Worm (Caenorhabditis elegans) whole organism, L4 larva: ENCODE results near the gene T25C12.3.

Experiments used
- Y105C5A.15 ChIP-seq: fragments of 200-800 bp; sonication (Bioruptor generic); IDR thresholded peaks from 2 replicates; pipeline ENCODE4 v1.3.6; 2022; ENCODE audit warnings: missing genetic modification characterization, missing compliant biosample characterization
- aly-2 ChIP-seq: sonication (generic microtip); optimal IDR thresholded peaks from 2 replicates; lab custom pipeline; 2018; ENCODE audit warnings: missing biosample characterization, missing genetic modification characterization
- ama-1 ChIP-seq: fragments of 150-350 bp; optimal IDR thresholded peaks from 2 replicates; lab custom pipeline; 2014; ENCODE audit warnings: inconsistent platforms, mixed read lengths
- ceh-28 ChIP-seq: fragments of 150-350 bp; optimal IDR thresholded peaks from 2 replicates; lab custom pipeline; 2014; ENCODE audit warnings: missing biosample characterization, missing genetic modification reagents, missing genetic modification characterization
- ceh-82 ChIP-seq: sonication (generic microtip); optimal IDR thresholded peaks from 2 replicates; lab custom pipeline; 2017; ENCODE audit warnings: missing biosample characterization, missing genetic modification characterization
- ctbp-1 ChIP-seq: fragments of 200-800 bp; sonication (Bioruptor generic); IDR thresholded peaks from 2 replicates; pipeline ENCODE4 v1.3.6; 2022; ENCODE audit warnings: missing genetic modification reagents, missing genetic modification characterization, missing compliant biosample characterization
- fos-1 ChIP-seq: fragments of 150-350 bp; optimal IDR thresholded peaks from 2 replicates; lab custom pipeline; 2014; ENCODE audit warnings: missing biosample characterization, missing genetic modification characterization
- lin-15B ChIP-seq: fragments of 150-350 bp; sonication (generic microtip); optimal IDR thresholded peaks from 3 replicates; lab custom pipeline; 2014; ENCODE audit warnings: missing biosample characterization, missing genetic modification characterization
- mxl-3 ChIP-seq: fragments of 200-800 bp; sonication (Bioruptor generic); optimal IDR thresholded peaks from 2 replicates; lab custom pipeline; 2018; ENCODE audit warnings: mild to moderate bottlenecking, missing genetic modification characterization, missing compliant biosample characterization
- nhr-237 ChIP-seq: sonication (generic microtip); optimal IDR thresholded peaks from 2 replicates; lab custom pipeline; 2017; ENCODE audit warnings: missing biosample characterization, missing genetic modification characterization
- nhr-48 ChIP-seq: sonication (generic microtip); optimal IDR thresholded peaks from 2 replicates; lab custom pipeline; 2016; ENCODE audit warnings: mild to moderate bottlenecking, missing genetic modification characterization, missing compliant biosample characterization
- snpc-4 ChIP-seq: fragments of 150-350 bp; optimal IDR thresholded peaks from 2 replicates; lab custom pipeline; 2014; ENCODE audit warnings: missing biosample characterization, missing genetic modification characterization

DNA sequence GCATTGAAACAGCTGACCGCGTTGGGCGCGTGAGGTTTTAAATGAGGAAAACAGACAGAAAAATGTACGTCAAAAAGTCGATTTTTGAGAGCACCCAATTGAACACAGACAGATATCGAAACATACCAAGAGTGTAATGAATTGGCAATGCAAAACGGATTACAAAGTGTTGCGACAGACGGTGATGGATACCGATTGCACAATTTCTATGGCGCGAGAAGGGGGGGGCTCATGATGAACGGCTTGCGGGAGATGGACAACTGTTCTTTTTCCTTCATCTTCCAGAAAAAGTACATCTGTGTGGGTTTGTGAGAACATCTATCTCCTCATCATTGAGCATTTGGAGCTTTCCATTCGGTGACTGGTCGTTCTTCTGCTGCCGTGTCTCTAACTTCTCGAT lies 36.2 kb downstream of the T25C12.3 start:
- TF ChIP-seq ctbp-1 (GFP tag; lab: Robert Waterston, UW): no peak
- no peak for TF ChIP-seq fos-1
- TF ChIP-seq ama-1 (lab: Kevin White, UChicago): no peak
- no peak for TF ChIP-seq lin-15B
- TF ChIP-seq nhr-237 (tag; lab: Kevin White, UChicago): no peak
- TF ChIP-seq mxl-3 (GFP tag; lab: Kevin White, UChicago): no peak
- no peak for TF ChIP-seq nhr-48
- TF ChIP-seq Y105C5A.15 (GFP tag; lab: Robert Waterston, UW): no peak
- no peak for TF ChIP-seq aly-2 (tag; lab: Kevin White, UChicago)
- TF ChIP-seq ceh-82 (tag; lab: Kevin White, UChicago): no peak
- no peak for TF ChIP-seq snpc-4 (tag; lab: Kevin White, UChicago)
- TF ChIP-seq ceh-28: no peak
